Worm (Caenorhabditis elegans) whole organism, young adult: Measurements from ENCODE around the gene gmpr-1.
A peak's percentile ranks its signal among the peaks of the same experiment; 100 is the strongest.

Experiments
- B0019.2 ChIP-seq: fragments of 200-800 bp; sonication (Bioruptor generic); conservative IDR thresholded peaks from 2 replicates; pipeline ENCODE4 v1.3.6; 2022; ENCODE audit warnings: missing genetic modification reagents, missing genetic modification characterization, missing compliant biosample characterization
- B0035.1 ChIP-seq: sonication (generic microtip); optimal IDR thresholded peaks from 2 replicates; lab custom pipeline; 2016; ENCODE audit warnings: missing genetic modification characterization, mild to moderate bottlenecking, missing compliant biosample characterization, missing genotype, missing genetic modification reagents
- F33H1.4 ChIP-seq: fragments of 200-800 bp; sonication (Bioruptor generic); IDR thresholded peaks from 2 replicates; pipeline ENCODE4 v1.3.6; 2022; ENCODE audit warnings: missing genetic modification reagents, missing genetic modification characterization, missing compliant biosample characterization
- F37B4.10 ChIP-seq: fragments of 200-800 bp; sonication (Bioruptor generic); IDR thresholded peaks from 2 replicates; pipeline ENCODE4 v1.3.6; 2022; ENCODE audit warnings: missing genetic modification characterization, missing compliant biosample characterization
- F49E8.2 ChIP-seq: sonication (generic microtip); optimal IDR thresholded peaks from 3 replicates; lab custom pipeline; 2017; ENCODE audit warnings: missing genetic modification characterization, mild to moderate bottlenecking, missing compliant biosample characterization, antibody characterized with exemption, moderate library complexity; ENCODE audit not compliant: insufficient read depth
- F57A8.1 ChIP-seq: fragments of 200-800 bp; sonication (Bioruptor generic); optimal IDR thresholded peaks from 2 replicates; lab custom pipeline; 2018; ENCODE audit warnings: mild to moderate bottlenecking, missing genetic modification characterization, moderate library complexity, missing compliant biosample characterization
- K11D2.4 ChIP-seq: fragments of 200-800 bp; sonication (Bioruptor generic); IDR thresholded peaks from 2 replicates; pipeline ENCODE4 v1.3.6; 2022; ENCODE audit warnings: missing genetic modification reagents, missing genetic modification characterization, missing compliant biosample characterization
- T26A5.8 ChIP-seq: sonication (generic microtip); optimal IDR thresholded peaks from 2 replicates; lab custom pipeline; 2016; ENCODE audit warnings: missing genetic modification characterization, missing compliant biosample characterization
- Y53F4B.3 ChIP-seq: fragments of 200-800 bp; sonication (Bioruptor generic); IDR thresholded peaks from 2 replicates; pipeline ENCODE4 v1.3.6; 2022; ENCODE audit warnings: missing genetic modification reagents, missing genetic modification characterization, missing compliant biosample characterization
- Y56A3A.18 ChIP-seq: fragments of 200-800 bp; sonication (Bioruptor generic); IDR thresholded peaks from 2 replicates; pipeline ENCODE4 v1.3.6; 2022; ENCODE audit warnings: missing genetic modification reagents, missing genetic modification characterization, missing compliant biosample characterization
- Y67H2A.10 ChIP-seq: fragments of 200-800 bp; sonication (Bioruptor generic); conservative IDR thresholded peaks from 2 replicates; pipeline ENCODE4 v1.3.6; 2022; ENCODE audit warnings: missing genetic modification reagents, missing genetic modification characterization, missing compliant biosample characterization
- Y79H2A.3 ChIP-seq: fragments of 200-800 bp; sonication (Bioruptor generic); conservative IDR thresholded peaks from 2 replicates; pipeline ENCODE4 v1.3.6; 2022; ENCODE audit warnings: missing genetic modification reagents, missing genetic modification characterization, missing compliant biosample characterization
- ZK185.1 ChIP-seq: sonication (generic microtip); optimal IDR thresholded peaks from 2 replicates; lab custom pipeline; 2016; ENCODE audit warnings: mild to moderate bottlenecking, missing genetic modification characterization, missing compliant biosample characterization; ENCODE audit not compliant: poor library complexity, severe bottlenecking
- akir-1 ChIP-seq: fragments of 200-800 bp; sonication (Bioruptor generic); optimal IDR thresholded peaks from 2 replicates; lab custom pipeline; 2018; ENCODE audit warnings: mild to moderate bottlenecking, missing genetic modification characterization, moderate library complexity, missing compliant biosample characterization
- attf-3 ChIP-seq: fragments of 200-800 bp; sonication (Bioruptor generic); conservative IDR thresholded peaks from 2 replicates; pipeline ENCODE4 v1.3.6; 2022; ENCODE audit warnings: missing genetic modification reagents, missing genetic modification characterization, missing compliant biosample characterization
- attf-5 ChIP-seq: fragments of 200-800 bp; sonication (Bioruptor generic); optimal IDR thresholded peaks from 2 replicates; lab custom pipeline; 2018; ENCODE audit warnings: mild to moderate bottlenecking, missing genetic modification characterization, missing compliant biosample characterization
- bed-1 ChIP-seq: fragments of 200-800 bp; sonication (Bioruptor generic); IDR thresholded peaks from 2 replicates; pipeline ENCODE4 v1.3.6; 2022; ENCODE audit warnings: missing genetic modification reagents, missing genetic modification characterization, missing compliant biosample characterization
- cebp-1 ChIP-seq, 2 experiments: fragments of 200-800 bp in 1 of 2; sonication (Bioruptor generic) in 1 of 2; sonication (generic microtip) in 1 of 2; IDR thresholded peaks in 1 of 2; optimal IDR thresholded peaks in 1 of 2; 2 replicates each; pipeline versions ENCODE4 v1.3.6 to Lab custom; 2017 to 2022; ENCODE audit warnings: missing compliant biosample characterization in 2 of 2, missing genetic modification characterization in 2 of 2, mild to moderate bottlenecking in 1 of 2, missing genetic modification reagents in 1 of 2, moderate library complexity in 1 of 2
- cebp-2 ChIP-seq: fragments of 200-800 bp; sonication (Bioruptor generic); IDR thresholded peaks from 2 replicates; pipeline ENCODE4 v1.3.6; 2022; ENCODE audit warnings: missing genetic modification characterization, missing compliant biosample characterization
- ceh-100 ChIP-seq: fragments of 200-800 bp; sonication (Bioruptor generic); IDR thresholded peaks from 2 replicates; pipeline ENCODE4 v1.3.6; 2022; ENCODE audit warnings: missing genetic modification reagents, missing genetic modification characterization, missing compliant biosample characterization
- ceh-58 ChIP-seq: fragments of 200-800 bp; sonication (Bioruptor generic); IDR thresholded peaks from 2 replicates; pipeline ENCODE4 v1.3.6; 2022; ENCODE audit warnings: missing genetic modification characterization, missing compliant biosample characterization
- ceh-79 ChIP-seq: sonication (generic microtip); optimal IDR thresholded peaks from 2 replicates; lab custom pipeline; 2017; ENCODE audit warnings: mild to moderate bottlenecking, missing genetic modification characterization, missing compliant biosample characterization
- egl-18 ChIP-seq: fragments of 200-800 bp; sonication (Bioruptor generic); IDR thresholded peaks from 2 replicates; pipeline ENCODE4 v1.3.6; 2022; ENCODE audit warnings: missing genetic modification reagents, missing genetic modification characterization, missing compliant biosample characterization
- egl-44 ChIP-seq: fragments of 200-800 bp; sonication (Bioruptor generic); IDR thresholded peaks from 2 replicates; pipeline ENCODE4 v1.3.6; 2022; ENCODE audit warnings: missing genetic modification reagents, missing genetic modification characterization, missing compliant biosample characterization
- egrh-3 ChIP-seq: fragments of 200-800 bp; sonication (Bioruptor generic); IDR thresholded peaks from 2 replicates; pipeline ENCODE4 v1.3.6; 2022; ENCODE audit warnings: missing genetic modification reagents, missing genetic modification characterization, missing compliant biosample characterization
- him-1 ChIP-seq: sonication (generic microtip); optimal IDR thresholded peaks from 2 replicates; lab custom pipeline; 2016; ENCODE audit warnings: missing genotype, missing genetic modification reagents, missing genetic modification characterization, missing compliant biosample characterization
- hmg-20 ChIP-seq: fragments of 200-800 bp; sonication (Bioruptor generic); IDR thresholded peaks from 2 replicates; pipeline ENCODE4 v1.3.6; 2022; ENCODE audit warnings: missing genetic modification reagents, missing genetic modification characterization, missing compliant biosample characterization
- lin-26 ChIP-seq: fragments of 200-800 bp; sonication (Bioruptor generic); IDR thresholded peaks from 2 replicates; pipeline ENCODE4 v1.3.6; 2022; ENCODE audit warnings: missing genetic modification reagents, missing genetic modification characterization, missing compliant biosample characterization
- lsy-27 ChIP-seq: sonication (generic microtip); optimal IDR thresholded peaks from 2 replicates; lab custom pipeline; 2017; ENCODE audit warnings: missing genetic modification characterization, mild to moderate bottlenecking, missing compliant biosample characterization, antibody characterized with exemption, missing genotype, borderline replicate concordance; ENCODE audit not compliant: insufficient read depth
- madf-6 ChIP-seq: fragments of 200-800 bp; sonication (Bioruptor generic); IDR thresholded peaks from 2 replicates; pipeline ENCODE4 v1.3.6; 2022; ENCODE audit warnings: missing genetic modification reagents, missing genetic modification characterization, missing compliant biosample characterization
- madf-8 ChIP-seq: fragments of 200-800 bp; sonication (Bioruptor generic); conservative IDR thresholded peaks from 2 replicates; pipeline ENCODE4 v1.3.6; 2022; ENCODE audit warnings: missing genetic modification reagents, missing genetic modification characterization, missing compliant biosample characterization
- mcd-1 ChIP-seq: fragments of 200-800 bp; sonication (Bioruptor generic); IDR thresholded peaks from 2 replicates; pipeline ENCODE4 v1.3.6; 2022; ENCODE audit warnings: missing genetic modification reagents, missing genetic modification characterization, missing compliant biosample characterization
- mel-28 ChIP-seq: sonication (generic microtip); optimal IDR thresholded peaks from 2 replicates; lab custom pipeline; 2016; ENCODE audit warnings: borderline replicate concordance, mild to moderate bottlenecking, missing genetic modification characterization, missing compliant biosample characterization
- mxl-1 ChIP-seq: sonication (generic microtip); optimal IDR thresholded peaks from 2 replicates; lab custom pipeline; 2016; ENCODE audit warnings: missing genetic modification characterization, missing compliant biosample characterization
- nfya-1 ChIP-seq: sonication (generic microtip); optimal IDR thresholded peaks from 2 replicates; lab custom pipeline; 2017; ENCODE audit warnings: antibody characterized with exemption, missing compliant biosample characterization, missing genetic modification characterization, borderline replicate concordance; ENCODE audit not compliant: insufficient read depth
- nfya-2 ChIP-seq: fragments of 200-800 bp; sonication (Bioruptor generic); IDR thresholded peaks from 2 replicates; pipeline ENCODE4 v1.3.6; 2022; ENCODE audit warnings: missing genetic modification reagents, missing genetic modification characterization, missing compliant biosample characterization
- nfyb-1 ChIP-seq: fragments of 200-800 bp; sonication (Bioruptor generic); IDR thresholded peaks from 2 replicates; pipeline ENCODE4 v1.3.6; 2022; ENCODE audit warnings: missing genetic modification reagents, missing genetic modification characterization, missing compliant biosample characterization
- pbrm-1 ChIP-seq: fragments of 200-800 bp; sonication (Bioruptor generic); IDR thresholded peaks from 2 replicates; pipeline ENCODE4 v1.3.6; 2022; ENCODE audit warnings: missing genetic modification reagents, missing genetic modification characterization, missing compliant biosample characterization
- sdz-38 ChIP-seq: sonication (generic microtip); optimal IDR thresholded peaks from 2 replicates; lab custom pipeline; 2016; ENCODE audit warnings: missing genotype, missing genetic modification characterization, missing compliant biosample characterization
- snpc-3.4 ChIP-seq: sonication (generic microtip); optimal IDR thresholded peaks from 2 replicates; lab custom pipeline; 2017; ENCODE audit warnings: missing genetic modification characterization, mild to moderate bottlenecking, missing compliant biosample characterization, antibody characterized with exemption, moderate library complexity, missing genotype, missing genetic modification reagents
- snpc-4 ChIP-seq, 5 experiments: fragments of 150-350 bp in 1 of 5; sonication (generic microtip) in 4 of 5; optimal IDR thresholded peaks; 2 replicates each; lab custom pipeline; 2014 to 2018; ENCODE audit warnings: missing genetic modification characterization in 5 of 5, missing biosample characterization in 3 of 5, antibody characterized with exemption in 2 of 5, mild to moderate bottlenecking in 2 of 5, missing compliant biosample characterization in 2 of 5, missing genotype in 2 of 5, moderate library complexity in 2 of 5, missing genetic modification reagents in 1 of 5
- somi-1 ChIP-seq: fragments of 200-800 bp; sonication (Bioruptor generic); optimal IDR thresholded peaks from 2 replicates; lab custom pipeline; 2018; ENCODE audit warnings: mild to moderate bottlenecking, missing genetic modification characterization, missing compliant biosample characterization
- tbp1 ChIP-seq: fragments of 200-800 bp; sonication (Bioruptor generic); optimal IDR thresholded peaks from 2 replicates; lab custom pipeline; 2018; ENCODE audit warnings: mild to moderate bottlenecking, missing genetic modification characterization, missing compliant biosample characterization
- unc-62 ChIP-seq: fragments of 150-350 bp; optimal IDR thresholded peaks from 2 replicates; lab custom pipeline; 2014; ENCODE audit warnings: missing biosample characterization, missing genetic modification reagents, missing genetic modification characterization
- ztf-25 ChIP-seq: fragments of 200-800 bp; sonication (Bioruptor generic); IDR thresholded peaks from 2 replicates; pipeline ENCODE4 v1.3.6; 2022; ENCODE audit warnings: missing genetic modification reagents, missing genetic modification characterization, missing compliant biosample characterization
- ztf-28 ChIP-seq: fragments of 200-800 bp; sonication (Bioruptor generic); IDR thresholded peaks from 2 replicates; pipeline ENCODE4 v1.3.6; 2022; ENCODE audit warnings: missing genetic modification reagents, missing genetic modification characterization, missing compliant biosample characterization
- ztf-3 ChIP-seq: fragments of 200-800 bp; sonication (Bioruptor generic); optimal IDR thresholded peaks from 2 replicates; lab custom pipeline; 2018; ENCODE audit warnings: mild to moderate bottlenecking, missing genetic modification characterization, missing compliant biosample characterization

gmpr-1 gene

ce11 chrV:4345714-4346113, 25.5 kb downstream of the gmpr-1 start, which contains the start of gene figl-1:
figl-1 (minus strand) TSS chrV:4345999.
- TF ChIP-seq ztf-3 (GFP tag; lab: Kevin White, UChicago), result no peak
- TF ChIP-seq nfya-1 (tag; lab: Kevin White, UChicago), result no peak
- no peak for TF ChIP-seq ztf-28
- no peak for TF ChIP-seq ceh-58
- no peak for TF ChIP-seq cebp-1 (GFP tag; IDR thresholded peaks at IDR 0.05; lab: Robert Waterston, UW)
- TF ChIP-seq cebp-1 (tag; optimal IDR thresholded peaks at IDR 0.05; lab: Kevin White, UChicago), result no peak
- TF ChIP-seq lin-26 (GFP tag; lab: Robert Waterston, UW), result no peak
- TF ChIP-seq tbp1 (GFP tag; lab: Kevin White, UChicago), result no peak
- TF ChIP-seq bed-1 (GFP tag; lab: Robert Waterston, UW), result no peak
- TF ChIP-seq Y67H2A.10 (GFP tag; lab: Robert Waterston, UW), result no peak
- TF ChIP-seq somi-1, result no peak
- no peak for TF ChIP-seq snpc-4 (GFP tag; optimal IDR thresholded peaks at IDR 0.05; lab: Kevin White, UChicago)
- TF ChIP-seq snpc-4 (tag; optimal IDR thresholded peaks at IDR 0.05; lab: Kevin White, UChicago), result no peak
- no peak for TF ChIP-seq sdz-38
- no peak for TF ChIP-seq akir-1
- no peak for TF ChIP-seq unc-62 (GFP tag; lab: Kevin White, UChicago)
- TF ChIP-seq T26A5.8 (tag; lab: Kevin White, UChicago), result no peak
- TF ChIP-seq ceh-79 (tag; lab: Kevin White, UChicago), result no peak
- TF ChIP-seq F57A8.1, result no peak
- no peak for TF ChIP-seq egl-18
- no peak for TF ChIP-seq ceh-100 (GFP tag; lab: Robert Waterston, UW)
- TF ChIP-seq cebp-2, result no peak
- no peak for TF ChIP-seq madf-8 (GFP tag; lab: Robert Waterston, UW)
- no peak for TF ChIP-seq B0019.2 (GFP tag; lab: Robert Waterston, UW)
- no peak for TF ChIP-seq Y79H2A.3 (GFP tag; lab: Robert Waterston, UW)
- TF ChIP-seq hmg-20 (GFP tag; lab: Robert Waterston, UW), result no peak
- no peak for TF ChIP-seq mel-28 (tag; lab: Kevin White, UChicago)
- TF ChIP-seq B0035.1, result no peak
- peak; percentile 25; the same call in 1 of the 2 replicates for TF ChIP-seq F33H1.4 (GFP tag; lab: Robert Waterston, UW)
- TF ChIP-seq ZK185.1, result no peak
- TF ChIP-seq nfya-2 (GFP tag; lab: Robert Waterston, UW), result no peak
- no peak for TF ChIP-seq attf-3 (GFP tag; lab: Robert Waterston, UW)
- no peak for TF ChIP-seq snpc-3.4 (tag; lab: Kevin White, UChicago)
- TF ChIP-seq egl-44 (GFP tag; lab: Robert Waterston, UW), result no peak
- TF ChIP-seq F37B4.10 (GFP tag; lab: Robert Waterston, UW), result no peak
- no peak for TF ChIP-seq Y56A3A.18 (GFP tag; lab: Robert Waterston, UW)
- peak; percentile 27 for TF ChIP-seq F49E8.2 (tag; lab: Kevin White, UChicago)
- TF ChIP-seq attf-5 (GFP tag; lab: Kevin White, UChicago), result no peak
- TF ChIP-seq madf-6, result peak; percentile 47
- no peak for TF ChIP-seq ztf-25 (GFP tag; lab: Robert Waterston, UW)
- TF ChIP-seq mxl-1 (tag; lab: Kevin White, UChicago), result no peak
- no peak for TF ChIP-seq him-1 (tag; lab: Kevin White, UChicago)
- TF ChIP-seq mcd-1 (GFP tag; lab: Robert Waterston, UW), result peak; percentile 40; the same call in 1 of the 2 replicates
- TF ChIP-seq lsy-27, result no peak
- TF ChIP-seq egrh-3 (GFP tag; lab: Robert Waterston, UW), result no peak
- peak; percentile 56 for TF ChIP-seq nfyb-1 (GFP tag; lab: Robert Waterston, UW)
- TF ChIP-seq Y53F4B.3 (GFP tag; lab: Robert Waterston, UW), result no peak
- TF ChIP-seq K11D2.4 (GFP tag; lab: Robert Waterston, UW), result no peak
- peak; percentile 23; the same call in 1 of the 2 replicates for TF ChIP-seq pbrm-1
